Worm (Caenorhabditis elegans): Measurements from ENCODE around the gene Y49G5A.1.

ce11 chrV:5272034-5272433 lies 15.1 kb downstream of the Y49G5A.1 start:
- TF ChIP-seq ceh-9 (tag; optimal IDR thresholded peaks at IDR 0.05), result no peak
- no peak for TF ChIP-seq unc-39 (tag; optimal IDR thresholded peaks at IDR 0.05)
- TF ChIP-seq nhr-77 (tag; optimal IDR thresholded peaks at IDR 0.05), result no peak
- TF ChIP-seq ztf-4 (tag; optimal IDR thresholded peaks at IDR 0.05), result no peak
- no peak for TF ChIP-seq ztf-11 (tag; optimal IDR thresholded peaks at IDR 0.05)
- no peak for TF ChIP-seq nhr-25 (tag; optimal IDR thresholded peaks at IDR 0.05)
- TF ChIP-seq elt-1 (tag; optimal IDR thresholded peaks at IDR 0.05), result no peak
- TF ChIP-seq nhr-28 (tag; optimal IDR thresholded peaks at IDR 0.05), result no peak
- TF ChIP-seq fos-1 (tag; optimal IDR thresholded peaks at IDR 0.05), result no peak
- no peak for TF ChIP-seq ceh-28 (tag; optimal IDR thresholded peaks at IDR 0.05)

Data from whole organism, L3 larva.